Worm (Caenorhabditis elegans) whole organism, young adult: ENCODE measurements around the gene F09E10.5.

Experiments
- B0019.2 ChIP-seq: fragments of 200-800 bp; sonication (Bioruptor generic); conservative IDR thresholded peaks from 2 replicates; pipeline ENCODE4 v1.3.6; 2022; ENCODE audit warnings: missing genetic modification reagents, missing genetic modification characterization, missing compliant biosample characterization
- B0035.1 ChIP-seq: sonication (generic microtip); optimal IDR thresholded peaks from 2 replicates; lab custom pipeline; 2016; ENCODE audit warnings: missing genetic modification characterization, mild to moderate bottlenecking, missing compliant biosample characterization, missing genotype, missing genetic modification reagents
- B0261.1 ChIP-seq: sonication (generic microtip); optimal IDR thresholded peaks from 2 replicates; lab custom pipeline; 2016; ENCODE audit warnings: mild to moderate bottlenecking, missing genetic modification characterization, moderate library complexity, missing compliant biosample characterization
- B0336.3 ChIP-seq: fragments of 200-800 bp; sonication (Bioruptor generic); IDR thresholded peaks from 2 replicates; pipeline ENCODE4 v1.3.6; 2022; ENCODE audit warnings: missing genetic modification characterization, missing compliant biosample characterization
- C17E4.6 ChIP-seq: fragments of 200-800 bp; sonication (Bioruptor generic); IDR thresholded peaks from 2 replicates; pipeline ENCODE4 v1.3.6; 2022; ENCODE audit warnings: missing genetic modification reagents, missing genetic modification characterization, missing compliant biosample characterization
- D2030.7 ChIP-seq: fragments of 200-800 bp; sonication (Bioruptor generic); IDR thresholded peaks from 2 replicates; pipeline ENCODE4 v1.3.6; 2022; ENCODE audit warnings: missing genetic modification reagents, missing genetic modification characterization, missing compliant biosample characterization
- F22D6.2 ChIP-seq: sonication (generic microtip); optimal IDR thresholded peaks from 2 replicates; lab custom pipeline; 2016; ENCODE audit warnings: mild to moderate bottlenecking, missing genetic modification characterization, missing compliant biosample characterization
- F23B12.7 ChIP-seq: sonication (generic microtip); optimal IDR thresholded peaks from 2 replicates; lab custom pipeline; 2017; ENCODE audit warnings: missing genetic modification characterization, mild to moderate bottlenecking, missing compliant biosample characterization, antibody characterized with exemption, moderate library complexity; ENCODE audit not compliant: insufficient read depth
- F52B5.7 ChIP-seq: sonication (generic microtip); optimal IDR thresholded peaks from 2 replicates; lab custom pipeline; 2016; ENCODE audit warnings: mild to moderate bottlenecking, missing genetic modification characterization, missing compliant biosample characterization
- F57A8.1 ChIP-seq: fragments of 200-800 bp; sonication (Bioruptor generic); optimal IDR thresholded peaks from 2 replicates; lab custom pipeline; 2018; ENCODE audit warnings: mild to moderate bottlenecking, missing genetic modification characterization, moderate library complexity, missing compliant biosample characterization
- T07F8.4 ChIP-seq: sonication (generic microtip); optimal IDR thresholded peaks from 2 replicates; lab custom pipeline; 2016; ENCODE audit warnings: mild to moderate bottlenecking, missing genetic modification characterization, moderate library complexity, missing compliant biosample characterization
- Y79H2A.3 ChIP-seq: fragments of 200-800 bp; sonication (Bioruptor generic); conservative IDR thresholded peaks from 2 replicates; pipeline ENCODE4 v1.3.6; 2022; ENCODE audit warnings: missing genetic modification reagents, missing genetic modification characterization, missing compliant biosample characterization
- ZK185.1 ChIP-seq: sonication (generic microtip); optimal IDR thresholded peaks from 2 replicates; lab custom pipeline; 2016; ENCODE audit warnings: mild to moderate bottlenecking, missing genetic modification characterization, missing compliant biosample characterization; ENCODE audit not compliant: poor library complexity, severe bottlenecking
- aptf-3 ChIP-seq: fragments of 200-800 bp; sonication (Bioruptor generic); IDR thresholded peaks from 2 replicates; pipeline ENCODE4 v1.3.6; 2022; ENCODE audit warnings: missing genetic modification characterization, missing compliant biosample characterization
- attf-5 ChIP-seq: fragments of 200-800 bp; sonication (Bioruptor generic); optimal IDR thresholded peaks from 2 replicates; lab custom pipeline; 2018; ENCODE audit warnings: mild to moderate bottlenecking, missing genetic modification characterization, missing compliant biosample characterization
- bed-1 ChIP-seq: fragments of 200-800 bp; sonication (Bioruptor generic); IDR thresholded peaks from 2 replicates; pipeline ENCODE4 v1.3.6; 2022; ENCODE audit warnings: missing genetic modification reagents, missing genetic modification characterization, missing compliant biosample characterization
- cebp-2 ChIP-seq: fragments of 200-800 bp; sonication (Bioruptor generic); IDR thresholded peaks from 2 replicates; pipeline ENCODE4 v1.3.6; 2022; ENCODE audit warnings: missing genetic modification characterization, missing compliant biosample characterization
- ceh-100 ChIP-seq: fragments of 200-800 bp; sonication (Bioruptor generic); IDR thresholded peaks from 2 replicates; pipeline ENCODE4 v1.3.6; 2022; ENCODE audit warnings: missing genetic modification reagents, missing genetic modification characterization, missing compliant biosample characterization
- ceh-79 ChIP-seq: sonication (generic microtip); optimal IDR thresholded peaks from 2 replicates; lab custom pipeline; 2017; ENCODE audit warnings: mild to moderate bottlenecking, missing genetic modification characterization, missing compliant biosample characterization
- chd-7 ChIP-seq: sonication (generic microtip); optimal IDR thresholded peaks from 2 replicates; lab custom pipeline; 2016; ENCODE audit warnings: mild to moderate bottlenecking, missing genetic modification characterization, moderate library complexity, missing compliant biosample characterization
- efl-1 ChIP-seq: fragments of 150-350 bp; optimal IDR thresholded peaks from 2 replicates; lab custom pipeline; 2014; ENCODE audit warnings: missing biosample characterization, missing genetic modification reagents, missing genetic modification characterization
- egl-18 ChIP-seq: fragments of 200-800 bp; sonication (Bioruptor generic); IDR thresholded peaks from 2 replicates; pipeline ENCODE4 v1.3.6; 2022; ENCODE audit warnings: missing genetic modification reagents, missing genetic modification characterization, missing compliant biosample characterization
- egrh-3 ChIP-seq: fragments of 200-800 bp; sonication (Bioruptor generic); IDR thresholded peaks from 2 replicates; pipeline ENCODE4 v1.3.6; 2022; ENCODE audit warnings: missing genetic modification reagents, missing genetic modification characterization, missing compliant biosample characterization
- gei-17 ChIP-seq: fragments of 200-800 bp; sonication (Bioruptor generic); optimal IDR thresholded peaks from 2 replicates; lab custom pipeline; 2018; ENCODE audit warnings: mild to moderate bottlenecking, missing genetic modification characterization, missing compliant biosample characterization
- him-1 ChIP-seq: sonication (generic microtip); optimal IDR thresholded peaks from 2 replicates; lab custom pipeline; 2016; ENCODE audit warnings: missing genotype, missing genetic modification reagents, missing genetic modification characterization, missing compliant biosample characterization
- hlh-12 ChIP-seq: sonication (generic microtip); optimal IDR thresholded peaks from 2 replicates; lab custom pipeline; 2016; ENCODE audit warnings: missing genetic modification characterization, missing compliant biosample characterization
- hmg-20 ChIP-seq: fragments of 200-800 bp; sonication (Bioruptor generic); IDR thresholded peaks from 2 replicates; pipeline ENCODE4 v1.3.6; 2022; ENCODE audit warnings: missing genetic modification reagents, missing genetic modification characterization, missing compliant biosample characterization
- hrde-1 ChIP-seq: sonication (generic microtip); optimal IDR thresholded peaks from 2 replicates; lab custom pipeline; 2016; ENCODE audit warnings: missing genetic modification characterization, mild to moderate bottlenecking, missing compliant biosample characterization, moderate library complexity, missing genotype, missing genetic modification reagents, borderline replicate concordance
- hsf-1 ChIP-seq: fragments of 200-800 bp; sonication (Bioruptor generic); IDR thresholded peaks from 2 replicates; pipeline ENCODE4 v1.3.6; 2022; ENCODE audit warnings: missing genetic modification reagents, missing genetic modification characterization, missing compliant biosample characterization
- lag-1 ChIP-seq: fragments of 200-800 bp; sonication (Bioruptor generic); IDR thresholded peaks from 2 replicates; pipeline ENCODE4 v1.3.6; 2022; ENCODE audit warnings: missing genetic modification reagents, missing genetic modification characterization, missing compliant biosample characterization
- let-526 ChIP-seq: fragments of 200-800 bp; sonication (Bioruptor generic); IDR thresholded peaks from 2 replicates; pipeline ENCODE4 v1.3.6; 2022; ENCODE audit warnings: missing genetic modification reagents, missing genetic modification characterization, missing compliant biosample characterization
- lin-35 ChIP-seq, 3 experiments: fragments of 150-350 bp in 2 of 3; sonication (generic microtip) in 1 of 3; optimal IDR thresholded peaks; 2 replicates each; lab custom pipeline; 2014 to 2018; ENCODE audit warnings: missing biosample characterization in 3 of 3, missing genetic modification characterization in 3 of 3, missing genetic modification reagents in 3 of 3
- lin-40 ChIP-seq: sonication (generic microtip); optimal IDR thresholded peaks from 2 replicates; lab custom pipeline; 2016; ENCODE audit warnings: missing genetic modification characterization, mild to moderate bottlenecking, missing compliant biosample characterization, missing genotype, missing genetic modification reagents
- lir-1 ChIP-seq: fragments of 200-800 bp; sonication (Bioruptor generic); conservative IDR thresholded peaks from 2 replicates; pipeline ENCODE4 v1.3.6; 2022; ENCODE audit warnings: missing genetic modification reagents, missing genetic modification characterization, missing compliant biosample characterization
- madf-3 ChIP-seq: fragments of 200-800 bp; sonication (Bioruptor generic); IDR thresholded peaks from 2 replicates; pipeline ENCODE4 v1.3.6; 2022; ENCODE audit warnings: missing genetic modification reagents, missing genetic modification characterization, missing compliant biosample characterization
- madf-6 ChIP-seq: fragments of 200-800 bp; sonication (Bioruptor generic); IDR thresholded peaks from 2 replicates; pipeline ENCODE4 v1.3.6; 2022; ENCODE audit warnings: missing genetic modification reagents, missing genetic modification characterization, missing compliant biosample characterization
- mel-28 ChIP-seq: sonication (generic microtip); optimal IDR thresholded peaks from 2 replicates; lab custom pipeline; 2016; ENCODE audit warnings: borderline replicate concordance, mild to moderate bottlenecking, missing genetic modification characterization, missing compliant biosample characterization
- nfya-1 ChIP-seq: sonication (generic microtip); optimal IDR thresholded peaks from 2 replicates; lab custom pipeline; 2017; ENCODE audit warnings: antibody characterized with exemption, missing compliant biosample characterization, missing genetic modification characterization, borderline replicate concordance; ENCODE audit not compliant: insufficient read depth
- nfyb-1 ChIP-seq: fragments of 200-800 bp; sonication (Bioruptor generic); IDR thresholded peaks from 2 replicates; pipeline ENCODE4 v1.3.6; 2022; ENCODE audit warnings: missing genetic modification reagents, missing genetic modification characterization, missing compliant biosample characterization
- pbrm-1 ChIP-seq: fragments of 200-800 bp; sonication (Bioruptor generic); IDR thresholded peaks from 2 replicates; pipeline ENCODE4 v1.3.6; 2022; ENCODE audit warnings: missing genetic modification reagents, missing genetic modification characterization, missing compliant biosample characterization
- rpc-1 ChIP-seq, 2 experiments: fragments of 150-350 bp in 1 of 2; sonication (generic microtip) in 1 of 2; optimal IDR thresholded peaks; 2 replicates each; lab custom pipeline; 2014 to 2018; ENCODE audit warnings: missing biosample characterization in 1 of 2, missing genetic modification characterization in 1 of 2, missing genetic modification reagents in 1 of 2, missing genotype in 1 of 2
- sea-2 ChIP-seq: fragments of 200-800 bp; sonication (Bioruptor generic); IDR thresholded peaks from 2 replicates; pipeline ENCODE4 v1.3.6; 2022; ENCODE audit warnings: missing genetic modification characterization, missing compliant biosample characterization
- snpc-1.1 ChIP-seq: sonication (generic microtip); optimal IDR thresholded peaks from 2 replicates; lab custom pipeline; 2017; ENCODE audit warnings: missing genetic modification characterization, mild to moderate bottlenecking, missing compliant biosample characterization, antibody characterized with exemption, moderate library complexity, missing genotype, missing genetic modification reagents; ENCODE audit not compliant: insufficient read depth
- tbx-9 ChIP-seq: sonication (generic microtip); optimal IDR thresholded peaks from 2 replicates; lab custom pipeline; 2016; ENCODE audit warnings: borderline replicate concordance, missing genetic modification characterization, inconsistent platforms, missing compliant biosample characterization
- zim-3 ChIP-seq: sonication (generic microtip); optimal IDR thresholded peaks from 2 replicates; lab custom pipeline; 2017; ENCODE audit warnings: mild to moderate bottlenecking, missing genetic modification characterization, moderate library complexity, missing compliant biosample characterization
- ztf-18 ChIP-seq: sonication (generic microtip); optimal IDR thresholded peaks from 2 replicates; lab custom pipeline; 2016; ENCODE audit warnings: missing genotype, mild to moderate bottlenecking, missing genetic modification characterization, missing compliant biosample characterization
- ztf-26 ChIP-seq: sonication (generic microtip); optimal IDR thresholded peaks from 2 replicates; lab custom pipeline; 2017; ENCODE audit warnings: missing genetic modification characterization, missing compliant biosample characterization
- ztf-28 ChIP-seq: fragments of 200-800 bp; sonication (Bioruptor generic); IDR thresholded peaks from 2 replicates; pipeline ENCODE4 v1.3.6; 2022; ENCODE audit warnings: missing genetic modification reagents, missing genetic modification characterization, missing compliant biosample characterization

The F09E10.5 gene

DNA sequence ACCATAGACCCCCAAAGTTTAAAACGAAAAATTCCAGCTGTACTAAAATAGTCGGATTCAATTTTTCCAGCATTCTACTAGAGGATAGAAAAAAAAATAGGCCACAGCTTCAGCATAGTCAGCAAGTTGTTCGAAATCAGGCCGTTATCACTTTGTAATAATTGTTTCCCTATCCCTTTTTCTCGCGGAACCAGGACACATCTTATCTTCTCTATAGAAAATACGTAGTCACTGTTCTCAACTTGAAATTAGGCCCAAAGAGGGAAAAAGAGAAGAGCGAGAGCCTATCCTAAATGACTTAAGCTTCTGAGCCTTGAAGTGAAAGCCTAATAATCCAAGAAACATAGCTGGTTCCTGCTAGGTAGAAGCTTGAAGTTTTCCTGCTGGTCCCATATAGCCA lies 48.5 kb downstream of the F09E10.5 start (continued):
- TF ChIP-seq bed-1 = no peak
- TF ChIP-seq mel-28 (tag; lab: Kevin White, UChicago) = no peak
- TF ChIP-seq nfya-1 (tag; lab: Kevin White, UChicago) = no peak
- no peak for TF ChIP-seq madf-3
- TF ChIP-seq C17E4.6 (GFP tag; lab: Robert Waterston, UW) = no peak
- no peak for TF ChIP-seq zim-3
- no peak for TF ChIP-seq F52B5.7
- TF ChIP-seq egl-18 (GFP tag; lab: Robert Waterston, UW) = no peak
- TF ChIP-seq ceh-79 (tag; lab: Kevin White, UChicago) = no peak
- TF ChIP-seq pbrm-1 = peak; percentile 31; the same call in 1 of the 2 replicates
- TF ChIP-seq B0336.3 = peak; percentile 36; the same call in 1 of the 2 replicates
- no peak for TF ChIP-seq hrde-1 (tag; lab: Kevin White, UChicago)
- peak; percentile 62; the same call in 1 of the 2 replicates for TF ChIP-seq nfyb-1 (GFP tag; lab: Robert Waterston, UW)
- no peak for TF ChIP-seq ztf-26 (tag; lab: Kevin White, UChicago)
- no peak for TF ChIP-seq Y79H2A.3 (GFP tag; lab: Robert Waterston, UW)
- no peak for TF ChIP-seq snpc-1.1 (tag; lab: Kevin White, UChicago)
- no peak for TF ChIP-seq F22D6.2 (tag; lab: Kevin White, UChicago)
- no peak for TF ChIP-seq lir-1 (GFP tag; lab: Robert Waterston, UW)
- 0 out of 2 replicates have a peak, but pooled peaks have one; percentile 36 for TF ChIP-seq hmg-20
- TF ChIP-seq sea-2 (GFP tag; lab: Robert Waterston, UW) = no peak
- no peak for TF ChIP-seq F57A8.1
- no peak for TF ChIP-seq F23B12.7 (tag; lab: Kevin White, UChicago)
- no peak for TF ChIP-seq T07F8.4 (tag; lab: Kevin White, UChicago)
- no peak for TF ChIP-seq rpc-1 (optimal IDR thresholded peaks at IDR 0.05; lab: Kevin White, UChicago)
- TF ChIP-seq rpc-1 (tag; optimal IDR thresholded peaks at IDR 0.05; lab: Kevin White, UChicago) = no peak
- no peak for TF ChIP-seq B0019.2 (GFP tag; lab: Robert Waterston, UW)
- TF ChIP-seq egrh-3 = no peak
- peak; percentile 22 for TF ChIP-seq lin-40 (tag; lab: Kevin White, UChicago)
- no peak for TF ChIP-seq madf-6 (GFP tag; lab: Robert Waterston, UW)
- no peak for TF ChIP-seq attf-5
- TF ChIP-seq hlh-12 (tag; lab: Kevin White, UChicago) = no peak
- TF ChIP-seq let-526 (GFP tag; lab: Robert Waterston, UW) = no peak
- TF ChIP-seq ztf-18 (tag; lab: Kevin White, UChicago) = no peak
- 0 out of 2 replicates have a peak, but pooled peaks have one; percentile 11 for TF ChIP-seq lag-1
- TF ChIP-seq D2030.7 = no peak
- no peak for TF ChIP-seq lin-35 (GFP tag; optimal IDR thresholded peaks at IDR 0.05; lab: Kevin White, UChicago)
- no peak for TF ChIP-seq chd-7 (tag; lab: Kevin White, UChicago)
- TF ChIP-seq B0035.1 = no peak
- TF ChIP-seq hsf-1 (GFP tag; lab: Robert Waterston, UW) = no peak
- TF ChIP-seq B0261.1 = no peak
- TF ChIP-seq aptf-3 = no peak
- TF ChIP-seq ztf-28 (GFP tag; lab: Robert Waterston, UW) = no peak
- TF ChIP-seq him-1 (tag; lab: Kevin White, UChicago) = no peak
- TF ChIP-seq ZK185.1 (tag; lab: Kevin White, UChicago) = peak; percentile 44
- TF ChIP-seq tbx-9 = no peak
- TF ChIP-seq gei-17 (GFP tag; lab: Kevin White, UChicago) = no peak
- TF ChIP-seq efl-1 (GFP tag; lab: Kevin White, UChicago) = no peak
- no peak for TF ChIP-seq cebp-2 (GFP tag; lab: Robert Waterston, UW)
- TF ChIP-seq ceh-100 (GFP tag; lab: Robert Waterston, UW) = no peak
